Worm (Caenorhabditis elegans) whole organism, L4 larva: ENCODE data around the gene hot-9.

ENCODE experiments used
- ceh-82 ChIP-seq: sonication (generic microtip); optimal IDR thresholded peaks from 2 replicates; lab custom pipeline; 2017; ENCODE audit warnings: missing biosample characterization, missing genetic modification characterization
- fos-1 ChIP-seq: fragments of 150-350 bp; optimal IDR thresholded peaks from 2 replicates; lab custom pipeline; 2014; ENCODE audit warnings: missing biosample characterization, missing genetic modification characterization
- nhr-11 ChIP-seq: fragments of 150-350 bp; optimal IDR thresholded peaks from 2 replicates; lab custom pipeline; 2014; ENCODE audit warnings: missing biosample characterization, missing genetic modification characterization
- nhr-25 ChIP-seq: sonication (generic microtip); optimal IDR thresholded peaks from 2 replicates; lab custom pipeline; 2017; ENCODE audit warnings: missing genetic modification characterization, mild to moderate bottlenecking, missing compliant biosample characterization, antibody characterized with exemption, moderate library complexity, borderline replicate concordance; ENCODE audit not compliant: insufficient read depth
- snpc-4 ChIP-seq: fragments of 150-350 bp; optimal IDR thresholded peaks from 2 replicates; lab custom pipeline; 2014; ENCODE audit warnings: missing biosample characterization, missing genetic modification characterization
- zag-1 ChIP-seq: fragments of 150-350 bp; optimal IDR thresholded peaks from 2 replicates; lab custom pipeline; 2014; ENCODE audit warnings: missing biosample characterization, missing genetic modification characterization

ce11 chrIV:5073836-5074235, 28.5 kb upstream of the hot-9 start:
- TF ChIP-seq nhr-25 (tag; lab: Kevin White, UChicago), result no peak
- TF ChIP-seq snpc-4 (tag; lab: Kevin White, UChicago), result no peak
- no peak for TF ChIP-seq nhr-11
- TF ChIP-seq zag-1 (tag; lab: Kevin White, UChicago), result no peak
- TF ChIP-seq ceh-82, result no peak
- no peak for TF ChIP-seq fos-1
